Fruit fly (Drosophila melanogaster) whole organism, embryonic: ENCODE measurements around the gene CG9029.

ENCODE experiments used
- Bdp1 ChIP-seq: fragments of 200-800 bp; sonication (Bioruptor generic); optimal IDR thresholded peaks from 3 replicates; lab custom pipeline; 2016; ENCODE audit warnings: missing biosample characterization, missing genetic modification characterization
- C15 ChIP-seq: fragments of 200-800 bp; sonication (Bioruptor generic); IDR thresholded peaks from 3 replicates; pipeline ENCODE4 v1.3.6; 2022; ENCODE audit warnings: missing biosample characterization, missing genetic modification characterization
- CG10209 ChIP-seq: fragments of 200-800 bp; sonication (Bioruptor generic); optimal IDR thresholded peaks from 3 replicates; lab custom pipeline; 2017; ENCODE audit warnings: missing biosample characterization, mild to moderate bottlenecking, missing genetic modification characterization, missing genetic modification reagents
- CG10654 ChIP-seq: fragments of 200-800 bp; sonication (Bioruptor generic); optimal IDR thresholded peaks from 2 replicates; lab custom pipeline; 2016; ENCODE audit warnings: missing biosample characterization, missing genetic modification characterization
- CG12391 ChIP-seq: fragments of 200-800 bp; sonication (Bioruptor generic); optimal IDR thresholded peaks from 3 replicates; lab custom pipeline; 2018; ENCODE audit warnings: missing biosample characterization, mild to moderate bottlenecking, missing genetic modification characterization, moderate library complexity
- CG12659 ChIP-seq: fragments of 200-800 bp; sonication (Bioruptor generic); optimal IDR thresholded peaks from 3 replicates; lab custom pipeline; 2017; ENCODE audit warnings: mild to moderate bottlenecking, missing biosample characterization, missing genetic modification reagents, missing genetic modification characterization
- CG13123 ChIP-seq: fragments of 200-800 bp; sonication (Bioruptor generic); optimal IDR thresholded peaks from 2 replicates; lab custom pipeline; 2016; ENCODE audit warnings: missing biosample characterization, missing genetic modification characterization
- CG14965 ChIP-seq: fragments of 200-800 bp; sonication (Bioruptor generic); optimal IDR thresholded peaks from 2 replicates; lab custom pipeline; 2016; ENCODE audit warnings: missing biosample characterization, missing genetic modification characterization, borderline replicate concordance
- CG2199 ChIP-seq: fragments of 200-800 bp; sonication (Bioruptor generic); IDR thresholded peaks from 3 replicates; pipeline ENCODE4 v1.3.6; 2022; ENCODE audit warnings: missing biosample characterization, missing genetic modification characterization
- CG2875 ChIP-seq: fragments of 200-800 bp; sonication (Bioruptor generic); optimal IDR thresholded peaks from 2 replicates; lab custom pipeline; 2017; ENCODE audit warnings: missing biosample characterization, mild to moderate bottlenecking, missing genetic modification characterization, missing genetic modification reagents
- CG32767 ChIP-seq: fragments of 200-800 bp; sonication (Bioruptor generic); IDR thresholded peaks from 2 replicates; pipeline ENCODE4 v1.3.6; 2022; ENCODE audit warnings: missing biosample characterization, missing genetic modification characterization
- CG33213 ChIP-seq: fragments of 200-800 bp; sonication (Bioruptor generic); optimal IDR thresholded peaks from 3 replicates; lab custom pipeline; 2016; ENCODE audit warnings: missing biosample characterization, missing genetic modification characterization
- CG34224 ChIP-seq: fragments of 200-800 bp; sonication (Bioruptor generic); IDR thresholded peaks from 3 replicates; pipeline ENCODE4 v1.3.6; 2022; ENCODE audit warnings: missing biosample characterization, missing genetic modification characterization; ENCODE audit not compliant: partially characterized antibody
- CG4617 ChIP-seq: fragments of 200-800 bp; sonication (Bioruptor generic); optimal IDR thresholded peaks from 3 replicates; lab custom pipeline; 2016; ENCODE audit warnings: missing biosample characterization, missing genetic modification characterization, borderline replicate concordance
- CG4730 ChIP-seq: fragments of 200-800 bp; sonication (Bioruptor generic); IDR thresholded peaks from 2 replicates; pipeline ENCODE4 v1.3.6; 2022; ENCODE audit warnings: missing biosample characterization, missing genetic modification characterization
- CG4854 ChIP-seq: fragments of 200-800 bp; sonication (Bioruptor generic); optimal IDR thresholded peaks from 2 replicates; lab custom pipeline; 2016; ENCODE audit warnings: missing biosample characterization, missing genetic modification characterization, inconsistent platforms
- CG8359 ChIP-seq: fragments of 200-800 bp; sonication (Bioruptor generic); optimal IDR thresholded peaks from 2 replicates; lab custom pipeline; 2017; ENCODE audit warnings: missing biosample characterization, mild to moderate bottlenecking, missing genetic modification characterization, borderline replicate concordance
- CG9215 ChIP-seq: fragments of 200-800 bp; sonication (Bioruptor generic); IDR thresholded peaks from 2 replicates; pipeline ENCODE4 v1.3.6; 2022; ENCODE audit warnings: missing biosample characterization, missing genetic modification characterization
- CG9797 ChIP-seq: fragments of 200-800 bp; sonication (Bioruptor generic); optimal IDR thresholded peaks from 3 replicates; lab custom pipeline; 2018; ENCODE audit warnings: missing biosample characterization, mild to moderate bottlenecking, missing genetic modification characterization
- D19B ChIP-seq: fragments of 200-800 bp; sonication (Bioruptor generic); optimal IDR thresholded peaks from 2 replicates; lab custom pipeline; 2017; ENCODE audit warnings: missing biosample characterization, mild to moderate bottlenecking, missing genetic modification characterization
- Gug ChIP-seq: fragments of 200-800 bp; sonication (Bioruptor generic); IDR thresholded peaks from 4 replicates; pipeline ENCODE4 v1.3.6; 2022; ENCODE audit warnings: missing biosample characterization, missing genetic modification characterization
- Hr3 ChIP-seq: fragments of 200-800 bp; sonication (Bioruptor generic); optimal IDR thresholded peaks from 3 replicates; lab custom pipeline; 2016; ENCODE audit warnings: missing biosample characterization, missing genetic modification characterization
- Kr ChIP-seq: fragments of 200-800 bp; sonication (Bioruptor generic); optimal IDR thresholded peaks from 2 replicates; lab custom pipeline; 2017; ENCODE audit warnings: missing biosample characterization, mild to moderate bottlenecking, missing genetic modification characterization
- Nf-YC ChIP-seq: fragments of 200-800 bp; optimal IDR thresholded peaks from 3 replicates; lab custom pipeline; 2019; ENCODE audit warnings: missing biosample characterization, mild to moderate bottlenecking, missing genetic modification characterization, moderate library complexity
- Ravus ChIP-seq: fragments of 200-800 bp; sonication (Bioruptor generic); IDR thresholded peaks from 2 replicates; pipeline ENCODE4 v1.3.6; 2022; ENCODE audit warnings: missing biosample characterization, missing genetic modification characterization
- Sox102F ChIP-seq: fragments of 200-800 bp; sonication (Bioruptor generic); optimal IDR thresholded peaks from 2 replicates; lab custom pipeline; 2018; ENCODE audit warnings: missing biosample characterization, mild to moderate bottlenecking, missing genetic modification characterization, moderate library complexity
- Sry-δ ChIP-seq: fragments of 200-800 bp; sonication (Bioruptor generic); optimal IDR thresholded peaks from 2 replicates; lab custom pipeline; 2016; ENCODE audit warnings: missing biosample characterization, missing genetic modification characterization
- Taf1 ChIP-seq: fragments of 200-800 bp; sonication (Bioruptor generic); IDR thresholded peaks from 2 replicates; pipeline ENCODE4 v1.3.6; 2022; ENCODE audit warnings: missing biosample characterization, missing genetic modification characterization
- Tbp ChIP-seq: fragments of >200 bp; optimal IDR thresholded peaks from 2 replicates; lab custom pipeline; 2018; ENCODE audit warnings: missing biosample characterization, missing genetic modification characterization
- aop ChIP-seq: fragments of 200-800 bp; sonication (Bioruptor generic); IDR thresholded peaks from 2 replicates; pipeline ENCODE4 v1.3.6; 2022; ENCODE audit warnings: missing biosample characterization, missing genetic modification characterization
- bcd ChIP-seq: fragments of 200-800 bp; sonication (Bioruptor generic); optimal IDR thresholded peaks from 2 replicates; lab custom pipeline; 2017; ENCODE audit warnings: missing biosample characterization, mild to moderate bottlenecking, missing genetic modification characterization
- corto ChIP-seq: fragments of 200-800 bp; sonication (Bioruptor generic); optimal IDR thresholded peaks from 2 replicates; lab custom pipeline; 2016; ENCODE audit warnings: missing biosample characterization, mild to moderate bottlenecking, missing genetic modification characterization, moderate library complexity
- dan ChIP-seq: fragments of 200-800 bp; sonication (Bioruptor generic); IDR thresholded peaks from 2 replicates; pipeline ENCODE4 v1.3.6; 2022; ENCODE audit warnings: missing biosample characterization, missing genetic modification characterization
- ewg ChIP-seq: fragments of 200-800 bp; sonication (Bioruptor generic); optimal IDR thresholded peaks from 3 replicates; lab custom pipeline; 2017; ENCODE audit warnings: mild to moderate bottlenecking, missing biosample characterization, missing genetic modification reagents, missing genetic modification characterization
- exex ChIP-seq: fragments of 200-800 bp; sonication (Bioruptor generic); optimal IDR thresholded peaks from 4 replicates; lab custom pipeline; 2018; ENCODE audit warnings: missing biosample characterization, mild to moderate bottlenecking, missing genetic modification characterization, moderate library complexity
- fd96Cb ChIP-seq: fragments of 200-800 bp; sonication (Bioruptor generic); optimal IDR thresholded peaks from 2 replicates; lab custom pipeline; 2018; ENCODE audit warnings: missing biosample characterization, mild to moderate bottlenecking, missing genetic modification characterization, moderate library complexity
- jumu ChIP-seq: fragments of 200-800 bp; sonication (Bioruptor generic); optimal IDR thresholded peaks from 3 replicates; lab custom pipeline; 2016; ENCODE audit warnings: missing biosample characterization, missing genetic modification characterization
- lab ChIP-seq: fragments of 200-800 bp; sonication (Bioruptor generic); optimal IDR thresholded peaks from 3 replicates; lab custom pipeline; 2017; ENCODE audit warnings: missing biosample characterization, missing genetic modification characterization, mild to moderate bottlenecking, moderate library complexity, missing genetic modification reagents
- mld ChIP-seq: fragments of 200-800 bp; sonication (Bioruptor generic); IDR thresholded peaks from 3 replicates; pipeline ENCODE4 v1.3.6; 2022; ENCODE audit warnings: missing biosample characterization, missing genetic modification characterization; ENCODE audit not compliant: partially characterized antibody
- nmo ChIP-seq: fragments of 200-800 bp; sonication (Bioruptor generic); optimal IDR thresholded peaks from 2 replicates; lab custom pipeline; 2018; ENCODE audit warnings: missing biosample characterization, mild to moderate bottlenecking, missing genetic modification characterization, moderate library complexity
- pan ChIP-seq, 4 experiments: fragments of >200 bp in 3 of 4; fragments of 200-800 bp in 1 of 4; sonication (Bioruptor generic) in 1 of 4; optimal IDR thresholded peaks in 3 of 4; IDR thresholded peaks in 1 of 4; 2 replicates each; pipeline versions ENCODE4 v1.3.6 to Lab custom; 2017 to 2022; ENCODE audit warnings: missing biosample characterization in 2 of 4, missing genetic modification characterization in 2 of 4, mixed read lengths in 1 of 4
- sna ChIP-seq: fragments of 200-800 bp; sonication (Bioruptor generic); IDR thresholded peaks from 2 replicates; pipeline ENCODE4 v1.3.6; 2022; ENCODE audit warnings: missing biosample characterization, missing genetic modification characterization; ENCODE audit not compliant: partially characterized antibody
- tgo ChIP-seq: fragments of 200-800 bp; sonication (Bioruptor generic); IDR thresholded peaks from 3 replicates; pipeline ENCODE4 v1.3.6; 2022; ENCODE audit warnings: missing biosample characterization, missing genetic modification characterization
- vfl ChIP-seq: fragments of 200-800 bp; sonication (Bioruptor generic); optimal IDR thresholded peaks from 2 replicates; lab custom pipeline; 2016; ENCODE audit warnings: missing biosample characterization, missing genetic modification characterization
- vnd ChIP-seq: fragments of 200-800 bp; sonication (Bioruptor generic); IDR thresholded peaks from 3 replicates; pipeline ENCODE4 v1.3.6; 2022; ENCODE audit warnings: missing biosample characterization, missing genetic modification characterization; ENCODE audit not compliant: partially characterized antibody
- vvl ChIP-seq: fragments of 200-800 bp; sonication (Bioruptor generic); IDR thresholded peaks from 2 replicates; pipeline ENCODE4 v1.3.6; 2022; ENCODE audit warnings: missing biosample characterization, missing genetic modification characterization

Gene CG9029

dm6 chr2L:5879363-5879934 lies 6.4 kb upstream of the CG9029 start, which contains the start of gene rau (continued):
- TF ChIP-seq CG2199, result peak; percentile 84; the same call in 2 of the 3 replicates
- TF ChIP-seq CG10654 (GFP tag; lab: Kevin White, UChicago), result peak; percentile 65
- peak; percentile 33 for TF ChIP-seq exex (tag; lab: Kevin White, UChicago)
- no peak for TF ChIP-seq CG4617 (GFP tag; lab: Kevin White, UChicago)
- peak; percentile 80 for TF ChIP-seq lab (GFP tag; lab: Kevin White, UChicago)
- peak; percentile 43 for TF ChIP-seq Bdp1 (GFP tag; lab: Kevin White, UChicago)
- peak; percentile 55 for TF ChIP-seq CG32767
- peak; percentile 70 for TF ChIP-seq Hr3 (GFP tag; lab: Kevin White, UChicago)
- TF ChIP-seq vvl (GFP tag; lab: Robert Waterston, UW), result peak; percentile 69
- TF ChIP-seq pan (optimal IDR thresholded peaks at IDR 0.05; lab: Kevin White, UChicago), result no peak
- TF ChIP-seq pan (GFP tag; optimal IDR thresholded peaks at IDR 0.05 in 1 of 2, IDR thresholded peaks at IDR 0.05 in 1 of 2), result peak in 1 of 2 experiments; percentile 56
- no peak for TF ChIP-seq Sry-δ (GFP tag; lab: Kevin White, UChicago)
- TF ChIP-seq CG34224 (GFP tag; lab: Robert Waterston, UW), result no peak
- TF ChIP-seq CG2875 (GFP tag; lab: Kevin White, UChicago), result peak; percentile 71
- TF ChIP-seq Kr (GFP tag; lab: Kevin White, UChicago), result no peak
- TF ChIP-seq jumu (GFP tag; lab: Kevin White, UChicago), result no peak
- peak; percentile 58 for TF ChIP-seq CG10209 (GFP tag; lab: Kevin White, UChicago)
- TF ChIP-seq Nf-YC, result peak; percentile 78
- peak; percentile 85 for TF ChIP-seq CG12391
- TF ChIP-seq fd96Cb (tag; lab: Kevin White, UChicago), result peak; percentile 74
- peak; percentile 74 for TF ChIP-seq CG12659 (GFP tag; lab: Kevin White, UChicago)
- TF ChIP-seq CG33213 (GFP tag; lab: Kevin White, UChicago), result no peak
- TF ChIP-seq Gug (GFP tag; lab: Robert Waterston, UW), result peak; percentile 44; the same call in 1 of the 4 replicates
- TF ChIP-seq C15 (GFP tag; lab: Robert Waterston, UW), result peak; percentile 51; the same call in 1 of the 3 replicates
- peak; percentile 62; the same call in 1 of the 2 replicates for TF ChIP-seq aop
- peak; percentile 39 for TF ChIP-seq CG8359 (GFP tag; lab: Kevin White, UChicago)
- peak; percentile 70 for TF ChIP-seq CG9215 (GFP tag; lab: Robert Waterston, UW)
- peak; percentile 40; the same call in 1 of the 3 replicates for TF ChIP-seq tgo (GFP tag; lab: Robert Waterston, UW)
- peak; percentile 62 for TF ChIP-seq Sox102F (GFP tag; lab: Kevin White, UChicago)
- peak; percentile 40 for TF ChIP-seq CG13123
- no peak for TF ChIP-seq sna (GFP tag; lab: Robert Waterston, UW)
- TF ChIP-seq Tbp (GFP tag; lab: Kevin White, UChicago), result no peak
- peak; percentile 76 for TF ChIP-seq bcd (GFP tag; lab: Kevin White, UChicago)
- TF ChIP-seq ewg (GFP tag; lab: Kevin White, UChicago), result peak; percentile 60
- no peak for TF ChIP-seq dan (GFP tag; lab: Robert Waterston, UW)
- peak; percentile 23 for TF ChIP-seq vfl (GFP tag; lab: Kevin White, UChicago)
- peak; percentile 41 for TF ChIP-seq CG4854 (GFP tag; lab: Kevin White, UChicago)
- no peak for TF ChIP-seq CG14965 (GFP tag; lab: Kevin White, UChicago)
- TF ChIP-seq CG9797, result peak; percentile 15
- no peak for TF ChIP-seq vnd (GFP tag; lab: Robert Waterston, UW)
- no peak for TF ChIP-seq corto (GFP tag; lab: Kevin White, UChicago)
- TF ChIP-seq mld (GFP tag; lab: Robert Waterston, UW), result no peak
- TF ChIP-seq Ravus (GFP tag; lab: Robert Waterston, UW), result no peak
- peak; percentile 52; the same call in 1 of the 2 replicates for TF ChIP-seq Taf1 (GFP tag; lab: Robert Waterston, UW)
- TF ChIP-seq D19B (GFP tag; lab: Kevin White, UChicago), result peak; percentile 53
- peak; percentile 69 for TF ChIP-seq nmo (GFP tag; lab: Kevin White, UChicago)
- TF ChIP-seq CG4730 (GFP tag; lab: Robert Waterston, UW), result peak; percentile 49; the same call in 1 of the 2 replicates
